Worm (Caenorhabditis elegans) whole organism, L1 larva: ENCODE results near the gene C23G10.11.

Experiments used
- C04F5.9 ChIP-seq: sonication (generic microtip); optimal IDR thresholded peaks from 2 replicates; lab custom pipeline; 2016; ENCODE audit warnings: missing genetic modification characterization, missing compliant biosample characterization
- C34B4.2 ChIP-seq: sonication (generic microtip); optimal IDR thresholded peaks from 2 replicates; lab custom pipeline; 2017; ENCODE audit warnings: mild to moderate bottlenecking, missing genetic modification characterization, missing compliant biosample characterization
- Y116A8C.19 ChIP-seq: sonication (generic microtip); optimal IDR thresholded peaks from 2 replicates; lab custom pipeline; 2016; ENCODE audit warnings: missing compliant biosample characterization, missing genetic modification characterization, borderline replicate concordance
- aha-1 ChIP-seq: fragments of 150-350 bp; optimal IDR thresholded peaks from 2 replicates; lab custom pipeline; 2014; ENCODE audit warnings: missing biosample characterization, missing genetic modification characterization
- ama-1 ChIP-seq: fragments of 150-350 bp; optimal IDR thresholded peaks from 2 replicates; lab custom pipeline; 2014
- blmp-1 ChIP-seq: fragments of 150-350 bp; optimal IDR thresholded peaks from 2 replicates; lab custom pipeline; 2014; ENCODE audit warnings: missing biosample characterization, missing genetic modification characterization
- ceh-63 ChIP-seq: fragments of 200-800 bp; sonication (Bioruptor generic); optimal IDR thresholded peaks from 2 replicates; lab custom pipeline; 2018; ENCODE audit warnings: mild to moderate bottlenecking, missing genetic modification characterization, missing compliant biosample characterization
- ces-1 ChIP-seq: fragments of 150-350 bp; optimal IDR thresholded peaks from 2 replicates; lab custom pipeline; 2014; ENCODE audit warnings: missing biosample characterization, missing genetic modification reagents, missing genetic modification characterization
- dpl-1 ChIP-seq, 3 experiments: fragments of 150-350 bp in 2 of 3; sonication (generic microtip) in 1 of 3; optimal IDR thresholded peaks; 2 replicates each; lab custom pipeline; 2014 to 2017; ENCODE audit warnings: missing biosample characterization in 3 of 3, missing genetic modification characterization in 3 of 3, missing genetic modification reagents in 3 of 3
- dsc-1 ChIP-seq: sonication (generic microtip); optimal IDR thresholded peaks from 2 replicates; lab custom pipeline; 2016; ENCODE audit warnings: mild to moderate bottlenecking, missing genetic modification characterization, missing compliant biosample characterization
- efl-3 ChIP-seq: fragments of 200-800 bp; sonication (Bioruptor generic); optimal IDR thresholded peaks from 2 replicates; lab custom pipeline; 2018; ENCODE audit warnings: mild to moderate bottlenecking, missing genetic modification characterization, missing compliant biosample characterization
- elt-3 ChIP-seq, 6 experiments: fragments of 150-350 bp in 1 of 6; sonication (generic microtip); optimal IDR thresholded peaks; 2 replicates each; lab custom pipeline; 2017 to 2018; ENCODE audit warnings: missing biosample characterization in 6 of 6, missing genetic modification characterization in 6 of 6, inconsistent platforms in 1 of 6
- fkh-10 ChIP-seq: sonication (generic microtip); optimal IDR thresholded peaks from 2 replicates; lab custom pipeline; 2017; ENCODE audit warnings: missing biosample characterization, missing genetic modification reagents, missing genetic modification characterization
- fkh-4 ChIP-seq: sonication (generic microtip); optimal IDR thresholded peaks from 2 replicates; lab custom pipeline; 2016; ENCODE audit warnings: missing compliant biosample characterization, missing genetic modification characterization, borderline replicate concordance
- fkh-8 ChIP-seq: sonication (generic microtip); optimal IDR thresholded peaks from 2 replicates; lab custom pipeline; 2016; ENCODE audit warnings: mild to moderate bottlenecking, missing genetic modification characterization, missing compliant biosample characterization
- fos-1 ChIP-seq: fragments of 150-350 bp; optimal IDR thresholded peaks from 2 replicates; lab custom pipeline; 2014; ENCODE audit warnings: missing biosample characterization, missing genetic modification characterization
- irx-1 ChIP-seq: sonication (generic microtip); optimal IDR thresholded peaks from 2 replicates; lab custom pipeline; 2016; ENCODE audit warnings: missing genetic modification characterization, missing compliant biosample characterization
- isw-1 ChIP-seq: fragments of 200-800 bp; sonication (Bioruptor generic); IDR thresholded peaks from 2 replicates; pipeline ENCODE4 v1.3.6; 2022; ENCODE audit warnings: missing genetic modification characterization, missing compliant biosample characterization
- jun-1 ChIP-seq: fragments of 150-350 bp; optimal IDR thresholded peaks from 2 replicates; lab custom pipeline; 2014; ENCODE audit warnings: missing biosample characterization, missing genetic modification reagents, missing genetic modification characterization
- lin-35 ChIP-seq, 2 experiments: fragments of 150-350 bp; optimal IDR thresholded peaks; 2 replicates each; lab custom pipeline; 2014; ENCODE audit warnings: missing biosample characterization in 2 of 2, missing genetic modification characterization in 2 of 2, missing genetic modification reagents in 2 of 2
- lin-39 ChIP-seq: fragments of 150-350 bp; optimal IDR thresholded peaks from 2 replicates; lab custom pipeline; 2014; ENCODE audit warnings: missing biosample characterization, missing genetic modification reagents, missing genetic modification characterization
- lir-3 ChIP-seq: sonication (generic microtip); optimal IDR thresholded peaks from 2 replicates; lab custom pipeline; 2016; ENCODE audit warnings: mild to moderate bottlenecking, missing genetic modification characterization, moderate library complexity, missing compliant biosample characterization; ENCODE audit not compliant: poor library complexity
- lsy-2 ChIP-seq, 2 experiments: fragments of 150-350 bp; optimal IDR thresholded peaks; 2 replicates each; lab custom pipeline; 2014; ENCODE audit warnings: missing biosample characterization in 2 of 2, missing genetic modification characterization in 2 of 2
- mab-9 ChIP-seq: fragments of 200-800 bp; sonication (Bioruptor generic); IDR thresholded peaks from 2 replicates; pipeline ENCODE4 v1.3.6; 2022; ENCODE audit warnings: missing genetic modification reagents, missing genetic modification characterization, missing compliant biosample characterization
- mef-2 ChIP-seq: fragments of 150-350 bp; optimal IDR thresholded peaks from 2 replicates; lab custom pipeline; 2014; ENCODE audit warnings: missing biosample characterization, missing genetic modification characterization
- mep-1 ChIP-seq: fragments of 150-350 bp; optimal IDR thresholded peaks from 2 replicates; lab custom pipeline; 2014; ENCODE audit warnings: missing biosample characterization, missing genetic modification characterization
- nhr-19 ChIP-seq: fragments of 200-800 bp; sonication (Bioruptor generic); conservative IDR thresholded peaks from 2 replicates; pipeline ENCODE4 v1.3.6; 2022; ENCODE audit warnings: missing genetic modification characterization, missing compliant biosample characterization
- nhr-20 ChIP-seq: sonication (generic microtip); optimal IDR thresholded peaks from 2 replicates; lab custom pipeline; 2016; ENCODE audit warnings: mild to moderate bottlenecking, missing genetic modification characterization, missing compliant biosample characterization
- nhr-47 ChIP-seq: sonication (generic microtip); optimal IDR thresholded peaks from 2 replicates; lab custom pipeline; 2016; ENCODE audit warnings: mild to moderate bottlenecking, missing genetic modification characterization, moderate library complexity, missing compliant biosample characterization
- nhr-76 ChIP-seq: sonication (generic microtip); optimal IDR thresholded peaks from 2 replicates; lab custom pipeline; 2017; ENCODE audit warnings: missing biosample characterization, missing genetic modification characterization
- nhr-77 ChIP-seq: fragments of 150-350 bp; optimal IDR thresholded peaks from 2 replicates; lab custom pipeline; 2014; ENCODE audit warnings: missing biosample characterization, missing genetic modification characterization
- nhr-84 ChIP-seq: sonication (generic microtip); optimal IDR thresholded peaks from 2 replicates; lab custom pipeline; 2017; ENCODE audit warnings: missing biosample characterization, missing genetic modification characterization
- nhr-90 ChIP-seq: sonication (generic microtip); optimal IDR thresholded peaks from 2 replicates; lab custom pipeline; 2016; ENCODE audit warnings: mild to moderate bottlenecking, missing genetic modification characterization, missing compliant biosample characterization; ENCODE audit not compliant: poor library complexity
- pax-3 ChIP-seq: fragments of 200-800 bp; sonication (Bioruptor generic); optimal IDR thresholded peaks from 2 replicates; lab custom pipeline; 2018; ENCODE audit warnings: mild to moderate bottlenecking, missing genetic modification characterization, moderate library complexity, missing compliant biosample characterization
- skn-1 ChIP-seq: fragments of 150-350 bp; optimal IDR thresholded peaks from 2 replicates; lab custom pipeline; 2014; ENCODE audit warnings: missing biosample characterization, missing genetic modification characterization
- snpc-4 ChIP-seq: fragments of 150-350 bp; optimal IDR thresholded peaks from 2 replicates; lab custom pipeline; 2014; ENCODE audit warnings: missing biosample characterization, missing genetic modification characterization
- snu-23 ChIP-seq: sonication (generic microtip); optimal IDR thresholded peaks from 2 replicates; lab custom pipeline; 2016; ENCODE audit warnings: missing genetic modification characterization, missing compliant biosample characterization
- swsn-7 ChIP-seq: sonication (generic microtip); optimal IDR thresholded peaks from 2 replicates; lab custom pipeline; 2016; ENCODE audit warnings: missing genetic modification characterization, missing compliant biosample characterization
- tbx-2 ChIP-seq: sonication (generic microtip); optimal IDR thresholded peaks from 2 replicates; lab custom pipeline; 2016; ENCODE audit warnings: missing genetic modification characterization, missing compliant biosample characterization
- tlp-1 ChIP-seq: fragments of 150-350 bp; optimal IDR thresholded peaks from 2 replicates; lab custom pipeline; 2014; ENCODE audit warnings: missing biosample characterization, missing genetic modification characterization
- unc-130 ChIP-seq: fragments of 150-350 bp; optimal IDR thresholded peaks from 2 replicates; lab custom pipeline; 2017; ENCODE audit warnings: missing biosample characterization, missing genetic modification characterization, inconsistent platforms
- unc-30 ChIP-seq: sonication (generic microtip); optimal IDR thresholded peaks from 2 replicates; lab custom pipeline; 2017; ENCODE audit warnings: missing biosample characterization, missing genetic modification characterization
- vab-15 ChIP-seq: sonication (generic microtip); optimal IDR thresholded peaks from 2 replicates; lab custom pipeline; 2017; ENCODE audit warnings: missing genotype, mild to moderate bottlenecking, missing genetic modification characterization, missing compliant biosample characterization
- xbp-1 ChIP-seq: sonication (generic microtip); optimal IDR thresholded peaks from 2 replicates; lab custom pipeline; 2016; ENCODE audit warnings: missing genetic modification characterization, missing compliant biosample characterization
- zip-4 ChIP-seq: fragments of 200-800 bp; sonication (Bioruptor generic); optimal IDR thresholded peaks from 2 replicates; lab custom pipeline; 2018; ENCODE audit warnings: mild to moderate bottlenecking, missing genetic modification characterization, moderate library complexity, missing compliant biosample characterization
- ztf-11 ChIP-seq, 2 experiments: sonication (generic microtip); optimal IDR thresholded peaks; 2 replicates each; lab custom pipeline; 2016 to 2017; ENCODE audit warnings: missing genetic modification characterization in 2 of 2, missing biosample characterization in 1 of 2, missing compliant biosample characterization in 1 of 2
- ztf-4 ChIP-seq: fragments of 150-350 bp; optimal IDR thresholded peaks from 2 replicates; lab custom pipeline; 2014; ENCODE audit warnings: missing biosample characterization, missing genetic modification characterization

C23G10.11 gene

ce11 chrIII:6176761-6177160, 38.6 kb downstream of the C23G10.11 start, which contains the start of gene F42A10.6:
F42A10.6 (minus strand) TSS chrIII:6176861.
- TF ChIP-seq lsy-2 (tag; optimal IDR thresholded peaks at IDR 0.05; lab: Kevin White, UChicago) (no peak), Y116A8C.19 (tag; lab: Kevin White, UChicago) (no peak), ceh-63 (GFP tag; lab: Kevin White, UChicago) (no peak), unc-130 (no peak), C04F5.9 (tag; lab: Kevin White, UChicago) (no peak), lir-3 (tag; lab: Kevin White, UChicago) (no peak), fkh-8 (tag; lab: Kevin White, UChicago) (no peak), tbx-2 (tag; lab: Kevin White, UChicago) (no peak), irx-1 (tag; lab: Kevin White, UChicago) (no peak), pax-3 (no peak), lin-39 (tag; lab: Kevin White, UChicago) (no peak), zip-4 (GFP tag; lab: Kevin White, UChicago) (no peak), blmp-1 (no peak), unc-30 (tag; lab: Kevin White, UChicago) (no peak)

ce11 chrIII:6176172-6176571, 39.2 kb downstream of the C23G10.11 start:
- TF ChIP-seq ceh-63 (GFP tag; lab: Kevin White, UChicago) (no peak), mab-9 (GFP tag; lab: Robert Waterston, UW) (no peak), C34B4.2 (tag; lab: Kevin White, UChicago) (no peak), nhr-84 (tag; lab: Kevin White, UChicago) (no peak), lsy-2 (tag; optimal IDR thresholded peaks at IDR 0.05; lab: Kevin White, UChicago) (no peak), unc-30 (tag; lab: Kevin White, UChicago) (no peak), lir-3 (tag; lab: Kevin White, UChicago) (no peak), ztf-11 (tag; optimal IDR thresholded peaks at IDR 0.05; lab: Kevin White, UChicago) (no peak), tlp-1 (tag; lab: Kevin White, UChicago) (no peak), nhr-77 (no peak)
- TF ChIP-seq, all 84 proteins: peak for 0

ce11 chrIII:6173020-6173597, 42.3 kb downstream of the C23G10.11 start, which contains the start of the genes abcf-3 and F42A10.5:
abcf-3 (plus strand) TSS chrIII:6173403.
F42A10.5 (minus strand) TSS chrIII:6173477.
- peak; percentile 60 for TF ChIP-seq lin-39 (tag; lab: Kevin White, UChicago)
- peak; percentile 76 for TF ChIP-seq unc-130
- TF ChIP-seq xbp-1 (tag; lab: Kevin White, UChicago), result peak; percentile 61
- peak; percentile 59 for TF ChIP-seq blmp-1
- TF ChIP-seq nhr-90 (tag; lab: Kevin White, UChicago), result peak; percentile 64
- TF ChIP-seq mep-1 (tag; lab: Kevin White, UChicago), result peak; percentile 88
- no peak for TF ChIP-seq ces-1
- peak; percentile 66 for TF ChIP-seq dsc-1 (tag; lab: Kevin White, UChicago)
- peak; percentile 32 for TF ChIP-seq C04F5.9 (tag; lab: Kevin White, UChicago)
- peak; percentile 57 for TF ChIP-seq fkh-10
- no peak for TF ChIP-seq efl-3
- TF ChIP-seq snpc-4 (tag; lab: Kevin White, UChicago), result no peak
- TF ChIP-seq snu-23 (GFP tag; lab: Kevin White, UChicago), result peak; percentile 78
- TF ChIP-seq swsn-7 (tag; lab: Kevin White, UChicago), result peak; percentile 77
- no peak for TF ChIP-seq ama-1 (lab: Kevin White, UChicago)
- TF ChIP-seq ztf-11 (tag; optimal IDR thresholded peaks at IDR 0.05; lab: Kevin White, UChicago), result peak in 1 of 2 experiments; percentile 32
- TF ChIP-seq fkh-8 (tag; lab: Kevin White, UChicago), result peak; percentile 40
- peak; percentile 18 for TF ChIP-seq aha-1
- peak; percentile 30 for TF ChIP-seq ztf-4
- TF ChIP-seq fos-1, result peak; percentile 68
- peak; percentile 73 for TF ChIP-seq nhr-19
- TF ChIP-seq vab-15 (tag; lab: Kevin White, UChicago), result no peak
- TF ChIP-seq nhr-47 (tag; lab: Kevin White, UChicago), result peak; percentile 76
- TF ChIP-seq isw-1 (GFP tag; lab: Robert Waterston, UW), result peak; percentile 61
- TF ChIP-seq nhr-76 (tag; lab: Kevin White, UChicago), result no peak
- TF ChIP-seq dpl-1 (GFP tag; optimal IDR thresholded peaks at IDR 0.05; lab: Kevin White, UChicago), result peak; percentile 73 to 77 (median 76)
- TF ChIP-seq mef-2 (tag; lab: Kevin White, UChicago), result no peak
- peak; percentile 5 for TF ChIP-seq fkh-4 (tag; lab: Kevin White, UChicago)
- peak; percentile 56 for TF ChIP-seq jun-1 (tag; lab: Kevin White, UChicago)
- TF ChIP-seq skn-1 (tag; lab: Kevin White, UChicago), result peak; percentile 85
- peak; percentile 73 to 85 for TF ChIP-seq lin-35 (GFP tag; optimal IDR thresholded peaks at IDR 0.05; lab: Kevin White, UChicago)
- peak; percentile 81 to 89 for TF ChIP-seq lsy-2 (tag; optimal IDR thresholded peaks at IDR 0.05; lab: Kevin White, UChicago)
- peak in 2 of 6 experiments; percentile 46 to 78 for TF ChIP-seq elt-3 (tag; optimal IDR thresholded peaks at IDR 0.05; lab: Kevin White, UChicago)
- TF ChIP-seq nhr-20 (tag; lab: Kevin White, UChicago), result peak; percentile 71
